Fruit fly (Drosophila melanogaster) whole organism, embryonic: ENCODE measurements around the gene hfp.

Experiments used
- Atf6 ChIP-seq: fragments of 200-800 bp; sonication (Bioruptor generic); IDR thresholded peaks from 2 replicates; pipeline ENCODE4 v1.3.6; 2022; ENCODE audit warnings: missing biosample characterization, missing genetic modification characterization
- Awh ChIP-seq: fragments of 200-800 bp; sonication (Bioruptor generic); IDR thresholded peaks from 2 replicates; pipeline ENCODE4, ENCODE4 v1.3.6; 2022; ENCODE audit warnings: missing biosample characterization, missing genetic modification characterization
- Bdp1 ChIP-seq: fragments of 200-800 bp; sonication (Bioruptor generic); optimal IDR thresholded peaks from 3 replicates; lab custom pipeline; 2016; ENCODE audit warnings: missing biosample characterization, missing genetic modification characterization
- C15 ChIP-seq: fragments of 200-800 bp; sonication (Bioruptor generic); IDR thresholded peaks from 3 replicates; pipeline ENCODE4 v1.3.6; 2022; ENCODE audit warnings: missing biosample characterization, missing genetic modification characterization
- CG11085 ChIP-seq: fragments of 200-800 bp; sonication (Bioruptor generic); IDR thresholded peaks from 2 replicates; pipeline ENCODE4 v1.3.6; 2022; ENCODE audit warnings: missing biosample characterization, missing genetic modification characterization
- CG11093 ChIP-seq: fragments of 200-800 bp; sonication (Bioruptor generic); IDR thresholded peaks from 3 replicates; pipeline ENCODE4 v1.3.6; 2022; ENCODE audit warnings: missing biosample characterization, missing genetic modification characterization
- CG11560 ChIP-seq: fragments of 200-800 bp; sonication (Bioruptor generic); IDR thresholded peaks from 3 replicates; pipeline ENCODE4 v1.3.6; 2022; ENCODE audit warnings: missing biosample characterization, missing genetic modification characterization
- CG12104 ChIP-seq: fragments of 200-800 bp; sonication (Bioruptor generic); optimal IDR thresholded peaks from 3 replicates; lab custom pipeline; 2016; ENCODE audit warnings: missing biosample characterization, missing genetic modification characterization
- CG2712 ChIP-seq: fragments of 200-800 bp; optimal IDR thresholded peaks from 3 replicates; lab custom pipeline; 2019; ENCODE audit warnings: missing biosample characterization, mild to moderate bottlenecking, missing genetic modification characterization, moderate library complexity
- CG30403 ChIP-seq: fragments of 200-800 bp; sonication (Bioruptor generic); optimal IDR thresholded peaks from 3 replicates; lab custom pipeline; 2016; ENCODE audit warnings: missing biosample characterization, missing genetic modification characterization
- CG31441 ChIP-seq: fragments of 200-800 bp; sonication (Bioruptor generic); IDR thresholded peaks from 2 replicates; pipeline ENCODE4 v1.3.6; 2022; ENCODE audit warnings: missing biosample characterization, missing genetic modification characterization
- CG32772 ChIP-seq: fragments of 200-800 bp; sonication (Bioruptor generic); IDR thresholded peaks from 2 replicates; pipeline ENCODE4 v1.3.6; 2022; ENCODE audit warnings: missing biosample characterization, missing genetic modification characterization
- CG33213 ChIP-seq: fragments of 200-800 bp; sonication (Bioruptor generic); optimal IDR thresholded peaks from 3 replicates; lab custom pipeline; 2016; ENCODE audit warnings: missing biosample characterization, missing genetic modification characterization
- CG3838 ChIP-seq: fragments of 200-800 bp; sonication (Bioruptor generic); optimal IDR thresholded peaks from 3 replicates; lab custom pipeline; 2016; ENCODE audit warnings: missing biosample characterization, missing genetic modification characterization
- CG5180 ChIP-seq: fragments of 200-800 bp; sonication (Bioruptor generic); optimal IDR thresholded peaks from 3 replicates; lab custom pipeline; 2017; ENCODE audit warnings: missing biosample characterization, missing genetic modification characterization, mild to moderate bottlenecking, moderate library complexity, missing genetic modification reagents
- CG7556 ChIP-seq: fragments of 200-800 bp; sonication (Bioruptor generic); optimal IDR thresholded peaks from 2 replicates; lab custom pipeline; 2017; ENCODE audit warnings: missing biosample characterization, mild to moderate bottlenecking, missing genetic modification characterization
- CG9215 ChIP-seq: fragments of 200-800 bp; sonication (Bioruptor generic); IDR thresholded peaks from 2 replicates; pipeline ENCODE4 v1.3.6; 2022; ENCODE audit warnings: missing biosample characterization, missing genetic modification characterization
- CG9797 ChIP-seq: fragments of 200-800 bp; sonication (Bioruptor generic); optimal IDR thresholded peaks from 3 replicates; lab custom pipeline; 2018; ENCODE audit warnings: missing biosample characterization, mild to moderate bottlenecking, missing genetic modification characterization
- CkIIα-i1 ChIP-seq: fragments of 200-800 bp; sonication (Bioruptor generic); IDR thresholded peaks from 2 replicates; pipeline ENCODE4 v1.3.6; 2022; ENCODE audit warnings: missing biosample characterization, missing genetic modification characterization
- Dref ChIP-seq: fragments of 200-800 bp; sonication (Bioruptor generic); IDR thresholded peaks from 2 replicates; pipeline ENCODE4 v1.3.6; 2022; ENCODE audit warnings: missing biosample characterization, missing genetic modification characterization
- Eip74EF ChIP-seq, 2 experiments: fragments of 200-800 bp in 1 of 2; fragments of >200 bp in 1 of 2; sonication (Bioruptor generic) in 1 of 2; optimal IDR thresholded peaks; 2 replicates each; lab custom pipeline; 2017 to 2019; ENCODE audit warnings: missing biosample characterization in 2 of 2, missing genetic modification characterization in 2 of 2, mild to moderate bottlenecking in 1 of 2, moderate library complexity in 1 of 2
- HLH3B ChIP-seq: fragments of 200-800 bp; sonication (Bioruptor generic); IDR thresholded peaks from 2 replicates; pipeline ENCODE4 v1.3.6; 2022; ENCODE audit warnings: missing biosample characterization, missing genetic modification characterization
- Hr51 ChIP-seq, 2 experiments: fragments of 200-800 bp; sonication (Bioruptor generic); optimal IDR thresholded peaks; 2 replicates in 1 of 2; 3 replicates in 1 of 2; lab custom pipeline; 2016 to 2018; ENCODE audit warnings: missing biosample characterization in 2 of 2, missing genetic modification characterization in 2 of 2, mild to moderate bottlenecking in 1 of 2, moderate library complexity in 1 of 2
- Hsf ChIP-seq: fragments of 200-800 bp; sonication (Bioruptor generic); optimal IDR thresholded peaks from 3 replicates; lab custom pipeline; 2016; ENCODE audit warnings: missing biosample characterization, missing genetic modification characterization
- MBD-R2 ChIP-seq: fragments of 200-800 bp; sonication (Bioruptor generic); IDR thresholded peaks from 2 replicates; pipeline ENCODE4 v1.3.6; 2022; ENCODE audit warnings: missing biosample characterization, missing genetic modification characterization
- Med ChIP-seq: fragments of 200-800 bp; sonication (Bioruptor generic); peaks from one replicate; lab custom pipeline; 2016; ENCODE audit warnings: missing biosample characterization, missing genetic modification characterization, mild to moderate bottlenecking, inconsistent platforms, moderate library complexity
- Nf-YB ChIP-seq: fragments of 200-800 bp; sonication (Bioruptor generic); optimal IDR thresholded peaks from 3 replicates; lab custom pipeline; 2019; ENCODE audit warnings: missing biosample characterization, mild to moderate bottlenecking, missing genetic modification characterization, moderate library complexity
- Sox102F ChIP-seq: fragments of 200-800 bp; sonication (Bioruptor generic); optimal IDR thresholded peaks from 2 replicates; lab custom pipeline; 2018; ENCODE audit warnings: missing biosample characterization, mild to moderate bottlenecking, missing genetic modification characterization, moderate library complexity
- Xbp1 ChIP-seq: fragments of 200-800 bp; sonication (Bioruptor generic); optimal IDR thresholded peaks from 3 replicates; lab custom pipeline; 2016; ENCODE audit warnings: missing biosample characterization, mild to moderate bottlenecking, missing genetic modification characterization
- ac ChIP-seq: fragments of 200-800 bp; sonication (Bioruptor generic); optimal IDR thresholded peaks from 3 replicates; lab custom pipeline; 2017; ENCODE audit warnings: missing biosample characterization, mild to moderate bottlenecking, missing genetic modification characterization
- al ChIP-seq: fragments of 200-800 bp; sonication (Bioruptor generic); IDR thresholded peaks from 2 replicates; pipeline ENCODE4 v1.3.6; 2022; ENCODE audit warnings: missing biosample characterization, missing genetic modification characterization
- aop ChIP-seq: fragments of 200-800 bp; sonication (Bioruptor generic); IDR thresholded peaks from 2 replicates; pipeline ENCODE4 v1.3.6; 2022; ENCODE audit warnings: missing biosample characterization, missing genetic modification characterization
- bab2 ChIP-seq: fragments of 200-800 bp; sonication (Bioruptor generic); optimal IDR thresholded peaks from 2 replicates; lab custom pipeline; 2016; ENCODE audit warnings: missing biosample characterization, missing genetic modification characterization
- dmrt11E ChIP-seq: fragments of 200-800 bp; sonication (Bioruptor generic); optimal IDR thresholded peaks from 3 replicates; lab custom pipeline; 2018; ENCODE audit warnings: missing biosample characterization, mild to moderate bottlenecking, missing genetic modification characterization, moderate library complexity
- gsb-n ChIP-seq: fragments of 200-800 bp; sonication (Bioruptor generic); optimal IDR thresholded peaks from 3 replicates; lab custom pipeline; 2018; ENCODE audit warnings: missing biosample characterization, mild to moderate bottlenecking, missing genetic modification characterization
- hkb ChIP-seq, 2 experiments: fragments of 200-800 bp in 1 of 2; fragments of >200 bp in 1 of 2; sonication (Bioruptor generic) in 1 of 2; IDR thresholded peaks in 1 of 2; optimal IDR thresholded peaks in 1 of 2; 2 replicates each; pipeline versions ENCODE4 v1.3.6 to Lab custom; 2017 to 2022; ENCODE audit warnings: missing biosample characterization in 1 of 2, missing genetic modification characterization in 1 of 2
- kni ChIP-seq: fragments of 200-800 bp; sonication (Bioruptor generic); optimal IDR thresholded peaks from 3 replicates; lab custom pipeline; 2017; ENCODE audit warnings: mild to moderate bottlenecking, missing biosample characterization, missing genetic modification reagents, missing genetic modification characterization
- lab ChIP-seq: fragments of 200-800 bp; sonication (Bioruptor generic); optimal IDR thresholded peaks from 3 replicates; lab custom pipeline; 2017; ENCODE audit warnings: missing biosample characterization, missing genetic modification characterization, mild to moderate bottlenecking, moderate library complexity, missing genetic modification reagents
- org-1 ChIP-seq: fragments of 200-800 bp; sonication (Bioruptor generic); optimal IDR thresholded peaks from 2 replicates; lab custom pipeline; 2017; ENCODE audit warnings: missing biosample characterization, missing genetic modification characterization
- pan ChIP-seq, 4 experiments: fragments of >200 bp in 3 of 4; fragments of 200-800 bp in 1 of 4; sonication (Bioruptor generic) in 1 of 4; optimal IDR thresholded peaks in 3 of 4; IDR thresholded peaks in 1 of 4; 2 replicates each; pipeline versions ENCODE4 v1.3.6 to Lab custom; 2017 to 2022; ENCODE audit warnings: missing biosample characterization in 2 of 4, missing genetic modification characterization in 2 of 4, mixed read lengths in 1 of 4
- repo ChIP-seq: fragments of 200-800 bp; sonication (Bioruptor generic); optimal IDR thresholded peaks from 2 replicates; lab custom pipeline; 2016; ENCODE audit warnings: missing biosample characterization, missing genetic modification characterization
- row ChIP-seq: fragments of 200-800 bp; sonication (Bioruptor generic); IDR thresholded peaks from 3 replicates; pipeline ENCODE4 v1.3.6; 2022; ENCODE audit warnings: missing biosample characterization, missing genetic modification characterization
- so ChIP-seq: fragments of 200-800 bp; sonication (Bioruptor generic); IDR thresholded peaks from 3 replicates; pipeline ENCODE4 v1.3.6; 2022; ENCODE audit warnings: missing biosample characterization, missing genetic modification characterization
- sqz ChIP-seq: fragments of 200-800 bp; sonication (Bioruptor generic); optimal IDR thresholded peaks from 3 replicates; lab custom pipeline; 2018; ENCODE audit warnings: missing biosample characterization, mild to moderate bottlenecking, missing genetic modification characterization
- ssp ChIP-seq: fragments of 200-800 bp; sonication (Bioruptor generic); IDR thresholded peaks from 2 replicates; pipeline ENCODE4 v1.3.6; 2022; ENCODE audit warnings: missing biosample characterization, missing genetic modification characterization
- tup ChIP-seq: fragments of 200-800 bp; sonication (Bioruptor generic); optimal IDR thresholded peaks from 2 replicates; lab custom pipeline; 2016; ENCODE audit warnings: missing biosample characterization, mild to moderate bottlenecking, missing genetic modification characterization, moderate library complexity
- unc-4 ChIP-seq: fragments of 200-800 bp; sonication (Bioruptor generic); IDR thresholded peaks from 2 replicates; pipeline ENCODE4 v1.3.6; 2022; ENCODE audit warnings: missing biosample characterization, missing genetic modification characterization; ENCODE audit not compliant: partially characterized antibody
- vnd ChIP-seq: fragments of 200-800 bp; sonication (Bioruptor generic); IDR thresholded peaks from 3 replicates; pipeline ENCODE4 v1.3.6; 2022; ENCODE audit warnings: missing biosample characterization, missing genetic modification characterization; ENCODE audit not compliant: partially characterized antibody
- zen ChIP-seq: fragments of 200-800 bp; sonication (Bioruptor generic); optimal IDR thresholded peaks from 3 replicates; lab custom pipeline; 2018; ENCODE audit warnings: missing biosample characterization, mild to moderate bottlenecking, missing genetic modification characterization, moderate library complexity

Gene hfp

DNA sequence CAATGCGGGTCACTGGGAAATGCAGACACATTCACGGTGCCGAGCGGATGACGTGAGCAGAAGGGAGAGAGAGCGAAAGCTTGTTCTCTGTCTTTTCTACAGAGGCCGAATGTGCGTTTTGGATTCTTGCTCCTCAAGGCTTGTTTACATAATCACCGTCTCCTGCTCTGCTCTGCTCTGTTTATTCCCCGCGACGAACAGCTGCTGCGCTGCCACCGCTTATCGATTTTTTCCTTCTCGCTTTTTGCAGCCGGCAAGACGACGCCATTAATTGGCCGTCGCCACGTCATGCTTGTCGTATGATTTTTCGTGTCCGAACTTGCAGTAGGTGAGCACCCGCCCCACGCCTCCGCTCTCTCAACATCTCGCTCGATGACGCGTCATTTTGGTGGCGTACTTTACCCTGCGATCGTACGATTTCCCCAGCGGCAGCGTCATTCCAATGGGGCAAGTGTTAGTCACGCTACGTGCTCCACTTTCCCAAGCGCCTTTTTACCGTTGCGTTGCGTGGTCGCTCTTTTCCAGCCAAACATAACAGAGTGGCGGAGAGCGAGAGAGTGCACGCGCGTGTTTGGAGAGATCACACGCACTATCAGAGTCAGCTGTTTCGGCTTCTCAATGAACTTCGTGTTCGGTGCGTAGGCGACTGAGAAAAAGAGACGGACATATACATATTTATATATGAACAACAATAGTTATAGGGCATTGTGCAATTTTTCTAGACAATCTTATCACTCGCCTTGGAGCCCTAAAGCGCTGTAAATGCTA, 44.1 kb upstream of the hfp start (continued):
- TF ChIP-seq gsb-n (peak; percentile 60), kni (peak; percentile 99), bab2 (GFP tag; lab: Kevin White, UChicago) (no peak), pan (optimal IDR thresholded peaks at IDR 0.05; lab: Kevin White, UChicago) (no peak), pan (GFP tag; optimal IDR thresholded peaks at IDR 0.05 in 1 of 2, IDR thresholded peaks at IDR 0.05 in 1 of 2) (no peak), vnd (GFP tag; lab: Robert Waterston, UW) (no peak), Dref (GFP tag; lab: Robert Waterston, UW) (no peak), Hr51 (GFP tag; optimal IDR thresholded peaks at IDR 0.05; lab: Kevin White, UChicago) (no peak), aop (no peak), CG5180 (GFP tag; lab: Kevin White, UChicago) (peak; percentile 14), CG7556 (GFP tag; lab: Kevin White, UChicago) (no peak), MBD-R2 (GFP tag; lab: Robert Waterston, UW) (no peak; the same call in 1 of the 2 replicates), CG11560 (tag; lab: Robert Waterston, UW) (no peak), org-1 (GFP tag; lab: Kevin White, UChicago) (no peak), unc-4 (GFP tag; lab: Robert Waterston, UW) (no peak), CG9797 (GFP tag; lab: Kevin White, UChicago) (no peak), CG3838 (GFP tag; lab: Kevin White, UChicago) (no peak), repo (no peak), zen (no peak), sqz (GFP tag; lab: Kevin White, UChicago) (no peak), hkb (optimal IDR thresholded peaks at IDR 0.05; lab: Kevin White, UChicago) (no peak), hkb (GFP tag; IDR thresholded peaks at IDR 0.05; lab: Robert Waterston, UW) (no peak), CG2712 (tag; lab: Kevin White, UChicago) (peak; percentile 21), ac (no peak), CG11085 (no peak), so (GFP tag; lab: Robert Waterston, UW) (no peak), lab (GFP tag; lab: Kevin White, UChicago) (peak; percentile 31), CG31441 (GFP tag; lab: Robert Waterston, UW) (no peak), CG12104 (GFP tag; lab: Kevin White, UChicago) (no peak), CG33213 (no peak), tup (GFP tag; lab: Kevin White, UChicago) (no peak), CG32772 (GFP tag; lab: Robert Waterston, UW) (no peak), Med (GFP tag; lab: Kevin White, UChicago) (peak; percentile 75), ssp (GFP tag; lab: Robert Waterston, UW) (no peak), CG11093 (GFP tag; lab: Robert Waterston, UW) (no peak), C15 (no peak), HLH3B (GFP tag; lab: Robert Waterston, UW) (no peak), CG30403 (GFP tag; lab: Kevin White, UChicago) (no peak), row (0 out of 3 replicates have a peak, but pooled peaks have one; percentile 15), CG9215 (no peak), Atf6 (GFP tag; lab: Robert Waterston, UW) (no peak), Awh (no peak; the same call in 1 of the 2 replicates), Xbp1 (GFP tag; lab: Kevin White, UChicago) (peak; percentile 80), Nf-YB (no peak), al (GFP tag; lab: Robert Waterston, UW) (no peak), Bdp1 (GFP tag; lab: Kevin White, UChicago) (no peak), dmrt11E (tag; lab: Kevin White, UChicago) (no peak), CkIIα-i1 (GFP tag; lab: Robert Waterston, UW) (no peak), Hsf (GFP tag; lab: Kevin White, UChicago) (no peak), Eip74EF (GFP tag; optimal IDR thresholded peaks at IDR 0.05; lab: Kevin White, UChicago) (no peak), Sox102F (GFP tag; lab: Kevin White, UChicago) (no peak)
